Worm (Caenorhabditis elegans) whole organism, L4 larva: ENCODE data around the gene K11E4.1.

Experiments
- F26F4.8 ChIP-seq: fragments of 200-800 bp; sonication (Bioruptor generic); conservative IDR thresholded peaks from 2 replicates; pipeline ENCODE4 v1.3.6; 2022; ENCODE audit warnings: missing genetic modification characterization, missing compliant biosample characterization
- T20F7.1 ChIP-seq: fragments of 200-800 bp; sonication (Bioruptor generic); optimal IDR thresholded peaks from 2 replicates; lab custom pipeline; 2018; ENCODE audit warnings: mild to moderate bottlenecking, missing genetic modification characterization, missing compliant biosample characterization
- T26A8.4 ChIP-seq: fragments of 200-800 bp; sonication (Bioruptor generic); IDR thresholded peaks from 2 replicates; pipeline ENCODE4 v1.3.6; 2022; ENCODE audit warnings: missing genetic modification characterization, missing compliant biosample characterization
- Y105C5A.15 ChIP-seq: fragments of 200-800 bp; sonication (Bioruptor generic); IDR thresholded peaks from 2 replicates; pipeline ENCODE4 v1.3.6; 2022; ENCODE audit warnings: missing genetic modification characterization, missing compliant biosample characterization
- ZK337.2 ChIP-seq: fragments of 200-800 bp; sonication (Bioruptor generic); IDR thresholded peaks from 2 replicates; pipeline ENCODE4 v1.3.6; 2022; ENCODE audit warnings: missing genetic modification reagents, missing genetic modification characterization, missing compliant biosample characterization
- aha-1 ChIP-seq: fragments of 150-350 bp; peaks from one replicate; lab custom pipeline; 2014; ENCODE audit warnings: missing biosample characterization, missing genetic modification characterization
- ama-1 ChIP-seq: fragments of 150-350 bp; optimal IDR thresholded peaks from 2 replicates; lab custom pipeline; 2014; ENCODE audit warnings: inconsistent platforms, mixed read lengths
- ceh-20 ChIP-seq: fragments of 200-800 bp; sonication (Bioruptor generic); IDR thresholded peaks from 2 replicates; pipeline ENCODE4 v1.3.6; 2022; ENCODE audit warnings: missing genetic modification reagents, missing genetic modification characterization, missing compliant biosample characterization
- ceh-28 ChIP-seq: fragments of 150-350 bp; optimal IDR thresholded peaks from 2 replicates; lab custom pipeline; 2014; ENCODE audit warnings: missing biosample characterization, missing genetic modification reagents, missing genetic modification characterization
- ctbp-1 ChIP-seq: fragments of 200-800 bp; sonication (Bioruptor generic); IDR thresholded peaks from 2 replicates; pipeline ENCODE4 v1.3.6; 2022; ENCODE audit warnings: missing genetic modification reagents, missing genetic modification characterization, missing compliant biosample characterization
- daf-12 ChIP-seq: fragments of 150-350 bp; optimal IDR thresholded peaks from 2 replicates; lab custom pipeline; 2014; ENCODE audit warnings: missing biosample characterization, missing genetic modification reagents, missing genetic modification characterization
- daf-16 ChIP-seq, 3 experiments: sonication (generic microtip); optimal IDR thresholded peaks; 2 replicates each; lab custom pipeline; 2016 to 2017; ENCODE audit warnings: missing genetic modification characterization in 3 of 3, missing genetic modification reagents in 3 of 3, mild to moderate bottlenecking in 2 of 3, missing compliant biosample characterization in 2 of 3, missing biosample characterization in 1 of 3, moderate library complexity in 1 of 3
- daf-8 ChIP-seq: fragments of 200-800 bp; sonication (Bioruptor generic); IDR thresholded peaks from 2 replicates; pipeline ENCODE4 v1.3.6; 2022; ENCODE audit warnings: missing genetic modification characterization, missing compliant biosample characterization
- dmd-8 ChIP-seq: fragments of 200-800 bp; sonication (Bioruptor generic); IDR thresholded peaks from 2 replicates; pipeline ENCODE4 v1.3.6; 2022; ENCODE audit warnings: missing genetic modification characterization, missing compliant biosample characterization
- dmd-9 ChIP-seq: fragments of 200-800 bp; sonication (Bioruptor generic); IDR thresholded peaks from 2 replicates; pipeline ENCODE4 v1.3.6; 2022; ENCODE audit warnings: missing genetic modification reagents, missing genetic modification characterization, missing compliant biosample characterization
- dve-1 ChIP-seq: sonication (generic microtip); optimal IDR thresholded peaks from 2 replicates; lab custom pipeline; 2017; ENCODE audit warnings: antibody characterized with exemption, mild to moderate bottlenecking, missing genetic modification characterization, missing compliant biosample characterization; ENCODE audit not compliant: insufficient read depth
- egl-27 ChIP-seq: sonication (generic microtip); optimal IDR thresholded peaks from 3 replicates; lab custom pipeline; 2017; ENCODE audit warnings: missing biosample characterization, missing genetic modification reagents, missing genetic modification characterization
- fos-1 ChIP-seq: fragments of 150-350 bp; optimal IDR thresholded peaks from 2 replicates; lab custom pipeline; 2014; ENCODE audit warnings: missing biosample characterization, missing genetic modification characterization
- hlh-11 ChIP-seq: fragments of 200-800 bp; sonication (Bioruptor generic); optimal IDR thresholded peaks from 2 replicates; lab custom pipeline; 2018; ENCODE audit warnings: mild to moderate bottlenecking, missing genetic modification characterization, missing compliant biosample characterization
- hlh-30 ChIP-seq: sonication (generic microtip); optimal IDR thresholded peaks from 2 replicates; lab custom pipeline; 2017; ENCODE audit warnings: antibody characterized with exemption, mild to moderate bottlenecking, missing genetic modification characterization, missing compliant biosample characterization; ENCODE audit not compliant: insufficient read depth
- hmg-1.1 ChIP-seq: fragments of 200-800 bp; sonication (Bioruptor generic); IDR thresholded peaks from 2 replicates; pipeline ENCODE4 v1.3.6; 2022; ENCODE audit warnings: missing genetic modification reagents, missing genetic modification characterization, missing compliant biosample characterization
- lim-7 ChIP-seq: fragments of 200-800 bp; sonication (Bioruptor generic); IDR thresholded peaks from 2 replicates; pipeline ENCODE4 v1.3.6; 2022; ENCODE audit warnings: missing genetic modification characterization, missing compliant biosample characterization
- lin-38 ChIP-seq: fragments of 200-800 bp; sonication (Bioruptor generic); IDR thresholded peaks from 2 replicates; pipeline ENCODE4 v1.3.6; 2022; ENCODE audit warnings: missing genetic modification reagents, missing genetic modification characterization, missing compliant biosample characterization
- lir-3 ChIP-seq: sonication (generic microtip); optimal IDR thresholded peaks from 2 replicates; lab custom pipeline; 2016; ENCODE audit warnings: mild to moderate bottlenecking, missing genetic modification characterization, missing compliant biosample characterization
- lsy-2 ChIP-seq, 2 experiments: fragments of 150-350 bp in 1 of 2; sonication (generic microtip) in 1 of 2; optimal IDR thresholded peaks; 2 replicates each; lab custom pipeline; 2014 to 2017; ENCODE audit warnings: missing biosample characterization in 2 of 2, missing genetic modification characterization in 2 of 2
- madf-5 ChIP-seq, 2 experiments: fragments of 200-800 bp; sonication (Bioruptor generic); IDR thresholded peaks; 2 replicates each; pipeline ENCODE4 v1.3.6; 2022; ENCODE audit warnings: missing compliant biosample characterization in 2 of 2, missing genetic modification characterization in 2 of 2
- madf-9 ChIP-seq: fragments of 200-800 bp; sonication (Bioruptor generic); conservative IDR thresholded peaks from 2 replicates; pipeline ENCODE4 v1.3.6; 2022; ENCODE audit warnings: missing genetic modification reagents, missing genetic modification characterization, missing compliant biosample characterization
- mes-2 ChIP-seq: sonication (generic microtip); optimal IDR thresholded peaks from 2 replicates; lab custom pipeline; 2016; ENCODE audit warnings: missing genotype, mild to moderate bottlenecking, missing genetic modification characterization, missing compliant biosample characterization; ENCODE audit not compliant: poor library complexity, severe bottlenecking
- mxl-3 ChIP-seq: fragments of 200-800 bp; sonication (Bioruptor generic); optimal IDR thresholded peaks from 2 replicates; lab custom pipeline; 2018; ENCODE audit warnings: mild to moderate bottlenecking, missing genetic modification characterization, missing compliant biosample characterization
- nhr-10 ChIP-seq: fragments of 150-350 bp; optimal IDR thresholded peaks from 2 replicates; lab custom pipeline; 2014; ENCODE audit warnings: missing biosample characterization, missing genetic modification characterization
- nhr-237 ChIP-seq: sonication (generic microtip); optimal IDR thresholded peaks from 2 replicates; lab custom pipeline; 2017; ENCODE audit warnings: missing biosample characterization, missing genetic modification characterization
- nhr-28 ChIP-seq: fragments of 150-350 bp; optimal IDR thresholded peaks from 2 replicates; lab custom pipeline; 2014; ENCODE audit warnings: missing biosample characterization, missing genetic modification characterization
- nhr-48 ChIP-seq: sonication (generic microtip); optimal IDR thresholded peaks from 2 replicates; lab custom pipeline; 2016; ENCODE audit warnings: mild to moderate bottlenecking, missing genetic modification characterization, missing compliant biosample characterization
- nhr-6 ChIP-seq: fragments of 150-350 bp; optimal IDR thresholded peaks from 2 replicates; lab custom pipeline; 2014; ENCODE audit warnings: missing biosample characterization, missing genetic modification characterization
- nhr-77 ChIP-seq: fragments of 150-350 bp; optimal IDR thresholded peaks from 2 replicates; lab custom pipeline; 2014; ENCODE audit warnings: missing biosample characterization, missing genetic modification characterization
- php-3 ChIP-seq: fragments of 200-800 bp; sonication (Bioruptor generic); IDR thresholded peaks from 2 replicates; pipeline ENCODE4 v1.3.6; 2022; ENCODE audit warnings: missing genetic modification reagents, missing genetic modification characterization, missing compliant biosample characterization
- pqm-1 ChIP-seq: sonication (generic microtip); optimal IDR thresholded peaks from 2 replicates; lab custom pipeline; 2017; ENCODE audit warnings: missing biosample characterization, missing genetic modification characterization
- saeg-2 ChIP-seq: fragments of 200-800 bp; sonication (Bioruptor generic); IDR thresholded peaks from 2 replicates; pipeline ENCODE4 v1.3.6; 2022; ENCODE audit warnings: missing genetic modification reagents, missing genetic modification characterization, missing compliant biosample characterization
- set-16 ChIP-seq: fragments of 200-800 bp; sonication (Bioruptor generic); IDR thresholded peaks from 2 replicates; pipeline ENCODE4 v1.3.6; 2022; ENCODE audit warnings: missing genetic modification reagents, missing genetic modification characterization, missing compliant biosample characterization
- snpc-4 ChIP-seq: fragments of 150-350 bp; optimal IDR thresholded peaks from 2 replicates; lab custom pipeline; 2014; ENCODE audit warnings: missing biosample characterization, missing genetic modification characterization
- tag-97 ChIP-seq: fragments of 200-800 bp; sonication (Bioruptor generic); IDR thresholded peaks from 2 replicates; pipeline ENCODE4 v1.3.6; 2022; ENCODE audit warnings: missing genetic modification characterization, missing compliant biosample characterization
- tra-1 ChIP-seq: fragments of 200-800 bp; sonication (Bioruptor generic); IDR thresholded peaks from 2 replicates; pipeline ENCODE4 v1.3.6; 2022; ENCODE audit warnings: missing genetic modification reagents, missing genetic modification characterization, missing compliant biosample characterization
- unc-39 ChIP-seq: sonication (generic microtip); optimal IDR thresholded peaks from 2 replicates; lab custom pipeline; 2017; ENCODE audit warnings: missing biosample characterization, missing genetic modification characterization
- unc-62 ChIP-seq, 3 experiments: fragments of 150-350 bp in 1 of 3; sonication (generic microtip); optimal IDR thresholded peaks in 2 of 3; peaks in 1 of 3; 1 replicate in 1 of 3; 2 replicates in 2 of 3; lab custom pipeline; 2014 to 2017; ENCODE audit warnings: missing biosample characterization in 3 of 3, missing genetic modification characterization in 3 of 3, missing genetic modification reagents in 3 of 3, missing genotype in 1 of 3
- zag-1 ChIP-seq: fragments of 150-350 bp; optimal IDR thresholded peaks from 2 replicates; lab custom pipeline; 2014; ENCODE audit warnings: missing biosample characterization, missing genetic modification characterization
- zfp-2 ChIP-seq: sonication (generic microtip); optimal IDR thresholded peaks from 2 replicates; lab custom pipeline; 2016; ENCODE audit warnings: mild to moderate bottlenecking, missing genetic modification characterization, missing compliant biosample characterization
- zip-11 ChIP-seq: fragments of 200-800 bp; sonication (Bioruptor generic); IDR thresholded peaks from 2 replicates; pipeline ENCODE4 v1.3.6; 2022; ENCODE audit warnings: missing genetic modification characterization, missing compliant biosample characterization
- zip-2 ChIP-seq: fragments of 150-350 bp; optimal IDR thresholded peaks from 2 replicates; lab custom pipeline; 2014; ENCODE audit warnings: missing biosample characterization, missing genetic modification characterization
- ztf-7 ChIP-seq: fragments of 150-350 bp; optimal IDR thresholded peaks from 2 replicates; lab custom pipeline; 2014; ENCODE audit warnings: missing biosample characterization, missing genetic modification characterization

K11E4.1 gene

DNA sequence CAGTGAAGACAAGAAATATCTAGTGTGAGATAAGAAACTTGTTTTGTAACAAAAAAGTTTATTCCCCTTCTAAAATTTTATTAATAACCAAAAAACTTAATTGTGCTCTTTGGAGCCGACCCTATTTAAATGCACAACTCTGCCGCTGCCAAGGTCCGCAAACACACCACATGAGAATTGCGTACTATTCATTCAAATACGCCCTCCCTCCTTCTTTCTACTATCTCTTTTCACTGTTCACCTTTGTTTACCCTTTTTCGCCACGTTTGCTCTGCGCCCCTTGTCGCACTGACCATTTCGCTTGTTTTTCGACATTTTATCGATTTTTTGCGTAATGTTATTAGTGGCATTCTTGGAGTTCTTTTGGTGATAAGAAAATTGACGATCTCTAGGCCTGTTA, 44.3 kb upstream of the K11E4.1 start (continued):
- TF ChIP-seq ztf-7 (tag; lab: Kevin White, UChicago) (no peak), zag-1 (no peak), ceh-20 (no peak), set-16 (GFP tag; lab: Robert Waterston, UW) (no peak), daf-12 (tag; lab: Kevin White, UChicago) (no peak), saeg-2 (GFP tag; lab: Robert Waterston, UW) (no peak), snpc-4 (tag; lab: Kevin White, UChicago) (no peak), madf-9 (GFP tag; lab: Robert Waterston, UW) (no peak), ceh-28 (tag; lab: Kevin White, UChicago) (no peak), T26A8.4 (GFP tag; lab: Robert Waterston, UW) (no peak), ctbp-1 (GFP tag; lab: Robert Waterston, UW) (no peak), lim-7 (GFP tag; lab: Robert Waterston, UW) (no peak), dmd-8 (GFP tag; lab: Robert Waterston, UW) (no peak), hmg-1.1 (no peak), T20F7.1 (no peak), hlh-30 (tag; lab: Kevin White, UChicago) (peak; percentile 5), daf-8 (GFP tag; lab: Robert Waterston, UW) (no peak), ZK337.2 (GFP tag; lab: Robert Waterston, UW) (no peak), pqm-1 (tag; lab: Kevin White, UChicago) (peak; percentile 39), zfp-2 (tag; lab: Kevin White, UChicago) (no peak), Y105C5A.15 (GFP tag; lab: Robert Waterston, UW) (no peak)

DNA sequence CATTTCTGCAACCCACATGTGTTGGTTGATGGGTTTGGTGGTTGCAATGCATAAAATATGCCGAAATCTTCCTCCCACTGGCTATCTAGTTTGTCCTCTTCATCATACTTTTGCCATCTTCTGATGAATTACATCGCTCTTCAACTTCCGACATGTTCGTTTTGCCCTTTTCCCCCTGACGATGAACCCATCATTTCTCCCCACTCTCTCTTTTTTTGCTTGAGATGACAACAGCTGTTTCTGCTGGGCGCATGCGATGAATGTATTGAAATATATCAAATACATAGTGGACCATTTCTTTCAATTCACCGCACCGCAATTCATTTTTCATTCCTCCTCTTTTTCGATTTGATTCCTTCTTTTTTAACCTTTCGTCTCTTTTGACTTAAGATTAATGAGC, 43.0 kb upstream of the K11E4.1 start:
- TF ChIP-seq Y105C5A.15 (GFP tag; lab: Robert Waterston, UW) (no peak), lsy-2 (tag; optimal IDR thresholded peaks at IDR 0.05; lab: Kevin White, UChicago) (peak in 1 of 2 experiments; percentile 2), tra-1 (0 out of 2 replicates have a peak, but pooled peaks have one; percentile 32), lir-3 (tag; lab: Kevin White, UChicago) (no peak), tag-97 (GFP tag; lab: Robert Waterston, UW) (no peak)

DNA sequence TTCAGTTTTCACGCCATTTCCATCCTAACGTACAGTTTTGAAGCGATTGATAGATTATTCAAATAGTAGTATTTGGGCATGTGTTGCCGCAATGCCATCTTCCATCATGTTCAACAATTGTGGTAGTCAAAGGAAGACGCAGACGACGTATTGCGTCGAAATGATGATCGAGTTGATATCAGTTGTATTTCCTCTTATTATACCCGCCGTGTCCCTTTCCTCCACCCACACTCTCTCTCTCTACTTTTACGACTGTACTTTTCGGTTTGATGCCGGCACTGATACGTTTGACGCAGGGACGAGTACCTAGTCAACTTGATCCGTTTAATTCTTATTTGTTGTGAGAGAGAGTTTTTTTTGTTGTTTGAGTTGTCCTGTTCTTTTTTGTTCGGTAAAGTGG, 41.3 kb upstream of the K11E4.1 start:
- TF ChIP-seq daf-12 (tag; lab: Kevin White, UChicago) (no peak), dve-1 (peak; percentile 56), daf-16 (GFP tag; optimal IDR thresholded peaks at IDR 0.05; lab: Kevin White, UChicago) (no peak), daf-16 (tag; optimal IDR thresholded peaks at IDR 0.05; lab: Kevin White, UChicago) (peak; percentile 81), nhr-28 (tag; lab: Kevin White, UChicago) (peak; percentile 76), madf-5 (GFP tag; IDR thresholded peaks at IDR 0.05; lab: Robert Waterston, UW) (no peak), mxl-3 (GFP tag; lab: Kevin White, UChicago) (peak; percentile 67), nhr-77 (tag; lab: Kevin White, UChicago) (peak; percentile 14), T20F7.1 (no peak), fos-1 (tag; lab: Kevin White, UChicago) (no peak), ama-1 (lab: Kevin White, UChicago) (no peak), nhr-10 (tag; lab: Kevin White, UChicago) (no peak), aha-1 (tag; lab: Kevin White, UChicago) (peak; percentile 85), unc-62 (GFP tag; optimal IDR thresholded peaks at IDR 0.05 in 1 of 2; lab: Kevin White, UChicago) (no peak), unc-62 (tag; optimal IDR thresholded peaks at IDR 0.05; lab: Kevin White, UChicago) (no peak), pqm-1 (tag; lab: Kevin White, UChicago) (peak; percentile 72), unc-39 (tag; lab: Kevin White, UChicago) (no peak), hlh-11 (tag; lab: Kevin White, UChicago) (peak; percentile 61), tra-1 (no peak), zip-11 (GFP tag; lab: Robert Waterston, UW) (no peak), dmd-9 (GFP tag; lab: Robert Waterston, UW) (no peak), nhr-6 (tag; lab: Kevin White, UChicago) (no peak), nhr-48 (tag; lab: Kevin White, UChicago) (no peak), mes-2 (tag; lab: Kevin White, UChicago) (peak; percentile 39), zip-2 (no peak), tag-97 (GFP tag; lab: Robert Waterston, UW) (no peak), nhr-237 (tag; lab: Kevin White, UChicago) (no peak), F26F4.8 (no peak), php-3 (GFP tag; lab: Robert Waterston, UW) (no peak), lin-38 (no peak), egl-27 (no peak)
